Fruit fly (Drosophila melanogaster): ENCODE data around the gene CG8353.

The CG8353 gene

DNA sequence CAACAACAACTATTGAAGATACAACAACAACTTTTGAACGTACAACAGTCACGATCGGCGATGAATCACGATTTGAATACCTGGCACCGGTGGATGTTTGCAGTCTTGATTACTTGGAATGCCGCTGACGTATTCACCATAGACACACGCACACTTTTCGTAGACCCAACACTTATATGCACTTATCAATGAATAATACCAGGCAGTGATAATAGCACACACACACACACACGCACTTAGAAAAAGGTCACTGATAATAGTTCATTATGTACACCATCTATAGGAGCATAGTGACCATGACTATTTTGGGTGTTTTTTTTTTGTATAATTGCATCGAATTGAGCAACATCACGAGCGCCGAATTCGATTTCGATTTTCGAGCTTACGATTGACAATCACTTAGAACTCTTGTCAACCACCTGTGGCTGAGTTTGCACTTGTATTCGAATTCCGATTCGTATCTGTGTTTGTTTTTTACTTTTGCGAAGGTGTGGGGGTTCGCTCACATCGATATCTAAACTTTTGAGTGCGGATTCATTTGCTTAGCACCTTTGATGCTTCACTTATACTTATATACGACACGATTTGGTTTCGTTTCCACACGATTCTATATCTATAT lies 25.3 kb downstream of the CG8353 start:
- TF ChIP-seq CG17806 (tag; optimal IDR thresholded peaks at IDR 0.05): no peak
- no peak for TF ChIP-seq fd96Ca (GFP tag; IDR thresholded peaks at IDR 0.05)
- TF ChIP-seq D1 (tag; optimal IDR thresholded peaks at IDR 0.05): no peak
- no peak for TF ChIP-seq EcR (GFP tag; optimal IDR thresholded peaks at IDR 0.05)
- TF ChIP-seq CG10348 (GFP tag; IDR thresholded peaks at IDR 0.05): no peak
- TF ChIP-seq CG32121 (GFP tag; IDR thresholded peaks at IDR 0.05): no peak
- no peak for TF ChIP-seq Pif1A (GFP tag; optimal IDR thresholded peaks at IDR 0.05)
- TF ChIP-seq CG15710 (tag; optimal IDR thresholded peaks at IDR 0.05): no peak
- TF ChIP-seq rn (GFP tag; IDR thresholded peaks at IDR 0.05): no peak
- TF ChIP-seq CG8301 (tag; optimal IDR thresholded peaks at IDR 0.05): no peak
- TF ChIP-seq Ets98B (GFP tag; IDR thresholded peaks at IDR 0.05): no peak
- TF ChIP-seq Snoo (tag; optimal IDR thresholded peaks at IDR 0.05): no peak
- no peak for TF ChIP-seq CG34367 (tag; optimal IDR thresholded peaks at IDR 0.05)
- no peak for TF ChIP-seq Pif1B (GFP tag; optimal IDR thresholded peaks at IDR 0.05)
- no peak for TF ChIP-seq CG9948 (tag; optimal IDR thresholded peaks at IDR 0.05)
- TF ChIP-seq gl (tag; optimal IDR thresholded peaks at IDR 0.05): no peak
- TF ChIP-seq CG13204 (GFP tag; optimal IDR thresholded peaks at IDR 0.05): no peak

DNA sequence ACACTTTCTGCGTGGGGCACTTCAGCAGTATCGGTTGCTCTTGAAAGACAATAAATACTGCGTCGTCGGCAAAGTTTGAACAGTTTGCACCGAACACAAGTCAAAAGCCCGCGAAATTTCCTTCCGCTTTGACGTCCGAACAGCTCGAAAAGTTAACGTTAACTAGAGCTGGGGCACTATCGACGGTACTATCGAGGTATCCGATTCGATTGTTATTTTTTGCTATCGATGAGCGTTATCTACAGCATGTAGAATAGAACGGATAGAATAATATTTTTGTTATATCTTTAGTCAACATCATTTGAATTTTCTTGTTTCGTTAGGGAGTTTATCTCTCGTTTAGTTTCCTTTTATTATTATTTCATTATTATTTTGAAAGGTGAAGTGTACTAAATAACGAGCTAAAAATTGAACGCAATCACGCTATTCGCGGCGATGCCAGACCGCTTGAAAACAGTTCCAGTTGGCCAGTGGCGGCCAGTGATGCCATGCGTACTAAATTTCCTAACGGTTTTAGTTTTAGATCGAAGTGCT lies 25.9 kb downstream of the CG8353 start, which contains the start of gene Pvr:
Pvr (minus strand) TSS at position 167 of the 534 bp plus-strand sequence.
- TF ChIP-seq CG13204 (GFP tag; optimal IDR thresholded peaks at IDR 0.05) (no peak), CG14655 (GFP tag; optimal IDR thresholded peaks at IDR 0.05) (no peak), gl (tag; optimal IDR thresholded peaks at IDR 0.05) (no peak), CG10348 (GFP tag; IDR thresholded peaks at IDR 0.05) (no peak), Pif1B (GFP tag; optimal IDR thresholded peaks at IDR 0.05) (no peak), Snoo (tag; optimal IDR thresholded peaks at IDR 0.05) (no peak), Pif1A (GFP tag; optimal IDR thresholded peaks at IDR 0.05) (no peak), D1 (tag; optimal IDR thresholded peaks at IDR 0.05) (no peak)

- TF ChIP-seq CG8301 (tag; optimal IDR thresholded peaks at IDR 0.05) (no peak), CG14655 (GFP tag; optimal IDR thresholded peaks at IDR 0.05) (no peak), EcR (GFP tag; optimal IDR thresholded peaks at IDR 0.05) (no peak), CG32121 (GFP tag; IDR thresholded peaks at IDR 0.05) (no peak), fd96Ca (GFP tag; IDR thresholded peaks at IDR 0.05) (no peak), Pif1B (GFP tag; optimal IDR thresholded peaks at IDR 0.05) (no peak), CG10348 (GFP tag; IDR thresholded peaks at IDR 0.05) (no peak), CG9948 (tag; optimal IDR thresholded peaks at IDR 0.05) (no peak), rn (GFP tag; IDR thresholded peaks at IDR 0.05) (no peak), CG4496 (GFP tag; IDR thresholded peaks at IDR 0.05) (no peak), Ets98B (GFP tag; IDR thresholded peaks at IDR 0.05) (no peak), Pif1A (GFP tag; optimal IDR thresholded peaks at IDR 0.05) (no peak), CG34367 (tag; optimal IDR thresholded peaks at IDR 0.05) (no peak), Snoo (tag; optimal IDR thresholded peaks at IDR 0.05) (no peak), CG12605 (GFP tag; IDR thresholded peaks at IDR 0.05) (no peak), CG8159 (tag; optimal IDR thresholded peaks at IDR 0.05) (no peak)
Measured at dm6 chr2L:8241700-8242099, 27.9 kb downstream of the CG8353 start, which contains the start of gene Spn28F. Gene Spn28F, minus strand, starts transcription at chr2L:8241800.

DNA sequence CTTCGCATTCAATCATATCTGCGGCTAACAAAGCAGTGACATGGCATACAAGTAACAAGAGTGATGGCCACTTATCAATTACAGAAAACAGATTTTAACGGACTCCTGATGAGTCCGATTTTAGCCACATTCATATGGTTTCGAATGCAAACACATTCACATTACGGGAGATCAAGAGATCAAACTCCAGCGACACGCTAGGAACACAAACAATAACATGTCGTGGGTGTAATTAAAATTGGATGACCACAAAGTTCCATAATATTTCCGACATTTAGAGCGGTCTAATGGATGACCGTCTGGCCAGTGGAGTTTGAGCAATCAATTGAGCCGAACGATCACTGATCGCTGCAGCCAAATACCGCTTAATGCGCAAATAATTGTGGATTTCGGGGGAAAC lies 28.3 kb downstream of the CG8353 start, which contains the start of gene CG14277:
CG14277 (plus strand) TSS at position 301 of the 400 bp plus-strand sequence.
- TF ChIP-seq fd96Ca (GFP tag; IDR thresholded peaks at IDR 0.05) (no peak), CG15710 (tag; optimal IDR thresholded peaks at IDR 0.05) (no peak), CG17806 (tag; optimal IDR thresholded peaks at IDR 0.05) (no peak), EcR (GFP tag; optimal IDR thresholded peaks at IDR 0.05) (no peak), CG34367 (tag; optimal IDR thresholded peaks at IDR 0.05) (no peak)

DNA sequence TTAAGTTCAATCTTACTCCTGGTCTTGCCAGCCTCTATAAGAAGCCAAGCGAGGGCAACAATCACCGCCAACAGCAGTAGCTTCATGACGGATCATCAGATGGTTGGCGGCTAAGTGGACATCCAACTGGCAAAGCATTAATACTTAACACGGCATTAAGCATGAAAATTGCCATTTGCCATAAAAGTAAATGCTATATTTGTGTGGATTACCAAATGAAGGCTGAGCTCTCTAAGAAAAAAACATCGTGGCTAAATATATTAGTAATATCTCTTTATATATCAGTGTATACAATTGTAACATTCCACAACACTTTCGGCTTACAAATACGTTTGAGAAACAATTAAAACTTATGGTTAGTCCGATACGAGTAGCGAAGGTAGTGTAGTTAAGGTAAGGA lies 30.1 kb downstream of the CG8353 start, which contains the start of gene CG43057:
CG43057 (minus strand) TSS at position 101 of the 400 bp plus-strand sequence.
- TF ChIP-seq Pif1A (GFP tag; optimal IDR thresholded peaks at IDR 0.05) (no peak), CG9948 (tag; optimal IDR thresholded peaks at IDR 0.05) (no peak), Pif1B (GFP tag; optimal IDR thresholded peaks at IDR 0.05) (no peak), CG4496 (GFP tag; IDR thresholded peaks at IDR 0.05) (no peak), fd96Ca (GFP tag; IDR thresholded peaks at IDR 0.05) (no peak), CG17806 (tag; optimal IDR thresholded peaks at IDR 0.05) (no peak), CG8159 (tag; optimal IDR thresholded peaks at IDR 0.05) (no peak), gl (tag; optimal IDR thresholded peaks at IDR 0.05) (no peak), CG14655 (GFP tag; optimal IDR thresholded peaks at IDR 0.05) (no peak)

- TF ChIP-seq CG32121 (GFP tag; IDR thresholded peaks at IDR 0.05): no peak
- TF ChIP-seq CG8301 (tag; optimal IDR thresholded peaks at IDR 0.05): no peak
- TF ChIP-seq CG4496 (GFP tag; IDR thresholded peaks at IDR 0.05): no peak
- TF ChIP-seq CG17806 (tag; optimal IDR thresholded peaks at IDR 0.05): no peak
- no peak for TF ChIP-seq CG12605 (GFP tag; IDR thresholded peaks at IDR 0.05)
- TF ChIP-seq CG14655 (GFP tag; optimal IDR thresholded peaks at IDR 0.05): no peak
- no peak for TF ChIP-seq Snoo (tag; optimal IDR thresholded peaks at IDR 0.05)
- no peak for TF ChIP-seq EcR (GFP tag; optimal IDR thresholded peaks at IDR 0.05)
- no peak for TF ChIP-seq CG34367 (tag; optimal IDR thresholded peaks at IDR 0.05)
- no peak for TF ChIP-seq CG8159 (tag; optimal IDR thresholded peaks at IDR 0.05)
- TF ChIP-seq fd96Ca (GFP tag; IDR thresholded peaks at IDR 0.05): no peak
- no peak for TF ChIP-seq CG13204 (GFP tag; optimal IDR thresholded peaks at IDR 0.05)
- no peak for TF ChIP-seq rn (GFP tag; IDR thresholded peaks at IDR 0.05)
- TF ChIP-seq CG15710 (tag; optimal IDR thresholded peaks at IDR 0.05): no peak
- TF ChIP-seq CG10348 (GFP tag; IDR thresholded peaks at IDR 0.05): no peak
Measured at dm6 chr2L:8255406-8255805, 41.6 kb downstream of the CG8353 start.
